Worm (Caenorhabditis elegans): ENCODE measurements around the gene F02D10.6.
"Not testable (repeated sequence)": the region's sequence is repeated elsewhere in the genome, so short reads cannot be mapped to it uniquely, and the experiment has no call there.

The F02D10.6 gene

ce11 chrX:13435116-13435515, 16.4 kb downstream of the F02D10.6 start:
- no peak for TF ChIP-seq pes-1 (GFP tag; IDR thresholded peaks at IDR 0.05)
- TF ChIP-seq hmbx-1 (tag; optimal IDR thresholded peaks at IDR 0.05) = no peak
- no peak for TF ChIP-seq scrt-1 (GFP tag; IDR thresholded peaks at IDR 0.05)

- not testable (repeated sequence) for TF ChIP-seq aly-1 (tag; optimal IDR thresholded peaks at IDR 0.05); pes-1 (GFP tag; IDR thresholded peaks at IDR 0.05); hnd-1 (tag; optimal IDR thresholded peaks at IDR 0.05)
These were observed 20.1 kb downstream of the F02D10.6 start, which contains the start of gene C29F7.10 for ce11 chrX:13431388-13431787. TSS of gene C29F7.10 (minus strand) at chrX:13431488.

ce11 chrX:13428755-13429154, 22.7 kb downstream of the F02D10.6 start, which contains the start of gene fkh-4:
TSS of gene fkh-4 (minus strand) at chrX:13428855.
- not testable (repeated sequence) for TF ChIP-seq ets-7 (tag; optimal IDR thresholded peaks at IDR 0.05); B0310.2 (tag; optimal IDR thresholded peaks at IDR 0.05); pes-1 (GFP tag; IDR thresholded peaks at IDR 0.05)

- TF ChIP-seq ceh-13 (GFP tag; optimal IDR thresholded peaks at IDR 0.05) (no peak), ama-1 (optimal IDR thresholded peaks at IDR 0.05) (no peak), ets-7 (tag; optimal IDR thresholded peaks at IDR 0.05) (no peak), hmg-4 (GFP tag; optimal IDR thresholded peaks at IDR 0.05) (no peak), tbx-37 (GFP tag; conservative IDR thresholded peaks at IDR 0.05) (no peak), aly-1 (tag; optimal IDR thresholded peaks at IDR 0.05) (no peak), hnd-1 (tag; optimal IDR thresholded peaks at IDR 0.05) (no peak), tbx-11 (GFP tag; IDR thresholded peaks at IDR 0.05) (no peak), tra-4 (tag; optimal IDR thresholded peaks at IDR 0.05) (no peak), ceh-36 (tag; optimal IDR thresholded peaks at IDR 0.05) (no peak), F13C5.2 (tag; optimal IDR thresholded peaks at IDR 0.05) (no peak), flt-1 (GFP tag; IDR thresholded peaks at IDR 0.05) (no peak), scrt-1 (GFP tag; IDR thresholded peaks at IDR 0.05) (no peak), sea-1 (GFP tag; conservative IDR thresholded peaks at IDR 0.05) (no peak), B0310.2 (tag; optimal IDR thresholded peaks at IDR 0.05) (no peak), pes-1 (GFP tag; IDR thresholded peaks at IDR 0.05) (no peak), hmbx-1 (tag; optimal IDR thresholded peaks at IDR 0.05) (no peak)
These were observed 28.1 kb downstream of the F02D10.6 start, which contains the start of gene fkh-3 for ce11 chrX:13423340-13423739. TSS of gene fkh-3 (minus strand) at chrX:13423440.

- TF ChIP-seq ets-7 (tag; optimal IDR thresholded peaks at IDR 0.05) (no peak), B0310.2 (tag; optimal IDR thresholded peaks at IDR 0.05) (no peak), ceh-36 (tag; optimal IDR thresholded peaks at IDR 0.05) (no peak), F13C5.2 (tag; optimal IDR thresholded peaks at IDR 0.05) (no peak), sea-1 (GFP tag; conservative IDR thresholded peaks at IDR 0.05) (no peak), aly-1 (tag; optimal IDR thresholded peaks at IDR 0.05) (no peak), ceh-13 (GFP tag; optimal IDR thresholded peaks at IDR 0.05) (no peak), hmbx-1 (tag; optimal IDR thresholded peaks at IDR 0.05) (no peak), hmg-4 (GFP tag; optimal IDR thresholded peaks at IDR 0.05) (no peak), tbx-37 (GFP tag; conservative IDR thresholded peaks at IDR 0.05) (no peak), scrt-1 (GFP tag; IDR thresholded peaks at IDR 0.05) (no peak), pes-1 (GFP tag; IDR thresholded peaks at IDR 0.05) (no peak), tra-4 (tag; optimal IDR thresholded peaks at IDR 0.05) (no peak), flt-1 (GFP tag; IDR thresholded peaks at IDR 0.05) (no peak)
These were observed 30.4 kb downstream of the F02D10.6 start for ce11 chrX:13421068-13421467.

ce11 chrX:13419884-13420339, 31.6 kb downstream of the F02D10.6 start, which contains the start of gene C29F7.3:
TSS of gene C29F7.3 (minus strand) at chrX:13419934.
- TF ChIP-seq aly-1 (tag; optimal IDR thresholded peaks at IDR 0.05) = peak; percentile 6
- TF ChIP-seq tra-4 (tag; optimal IDR thresholded peaks at IDR 0.05) = no peak
- no peak for TF ChIP-seq ceh-13 (GFP tag; optimal IDR thresholded peaks at IDR 0.05)
- TF ChIP-seq hmg-4 (GFP tag; optimal IDR thresholded peaks at IDR 0.05) = no peak

- TF ChIP-seq hmg-4 (GFP tag; optimal IDR thresholded peaks at IDR 0.05) (no peak), hnd-1 (tag; optimal IDR thresholded peaks at IDR 0.05) (no peak), F13C5.2 (tag; optimal IDR thresholded peaks at IDR 0.05) (no peak), tra-4 (tag; optimal IDR thresholded peaks at IDR 0.05) (no peak), pes-1 (GFP tag; IDR thresholded peaks at IDR 0.05) (no peak), hmbx-1 (tag; optimal IDR thresholded peaks at IDR 0.05) (no peak), tbx-37 (GFP tag; conservative IDR thresholded peaks at IDR 0.05) (no peak), ets-7 (tag; optimal IDR thresholded peaks at IDR 0.05) (no peak), B0310.2 (tag; optimal IDR thresholded peaks at IDR 0.05) (no peak), ama-1 (optimal IDR thresholded peaks at IDR 0.05) (no peak), sea-1 (GFP tag; conservative IDR thresholded peaks at IDR 0.05) (no peak), tbx-11 (GFP tag; IDR thresholded peaks at IDR 0.05) (no peak), flt-1 (GFP tag; IDR thresholded peaks at IDR 0.05) (no peak)
These were observed 34.0 kb downstream of the F02D10.6 start for ce11 chrX:13417479-13417878.

ce11 chrX:13415722-13416121, 35.8 kb downstream of the F02D10.6 start, which contains the start of gene C29F7.2:
TSS of gene C29F7.2 (plus strand) at chrX:13416078.
- no peak for TF ChIP-seq pes-1 (GFP tag; IDR thresholded peaks at IDR 0.05)
- no peak for TF ChIP-seq tbx-37 (GFP tag; conservative IDR thresholded peaks at IDR 0.05)
- no peak for TF ChIP-seq ama-1 (optimal IDR thresholded peaks at IDR 0.05)
- TF ChIP-seq ceh-36 (tag; optimal IDR thresholded peaks at IDR 0.05) = no peak
- TF ChIP-seq tra-4 (tag; optimal IDR thresholded peaks at IDR 0.05) = no peak
- no peak for TF ChIP-seq ceh-13 (GFP tag; optimal IDR thresholded peaks at IDR 0.05)
- no peak for TF ChIP-seq scrt-1 (GFP tag; IDR thresholded peaks at IDR 0.05)
- no peak for TF ChIP-seq ets-7 (tag; optimal IDR thresholded peaks at IDR 0.05)
- TF ChIP-seq F13C5.2 (tag; optimal IDR thresholded peaks at IDR 0.05) = no peak

Measured in whole organism, early embryonic.